Fruit fly (Drosophila melanogaster) whole organism, embryonic: ENCODE results near the gene Zif.

ENCODE experiments used
- CG1233 ChIP-seq: fragments of 200-800 bp; sonication (Bioruptor generic); optimal IDR thresholded peaks from 4 replicates; lab custom pipeline; 2018; ENCODE audit warnings: missing biosample characterization, mild to moderate bottlenecking, missing genetic modification characterization
- CG13775 ChIP-seq: fragments of 200-800 bp; sonication (Bioruptor generic); optimal IDR thresholded peaks from 3 replicates; lab custom pipeline; 2017; ENCODE audit warnings: missing biosample characterization, mild to moderate bottlenecking, missing genetic modification characterization
- CG13894 ChIP-seq: fragments of 200-800 bp; sonication (Bioruptor generic); optimal IDR thresholded peaks from 3 replicates; lab custom pipeline; 2018; ENCODE audit warnings: missing biosample characterization, mild to moderate bottlenecking, missing genetic modification characterization, moderate library complexity
- CG14050 ChIP-seq: fragments of 200-800 bp; sonication (Bioruptor generic); IDR thresholded peaks from 3 replicates; pipeline ENCODE4 v1.3.6; 2022; ENCODE audit warnings: missing biosample characterization, missing genetic modification characterization
- CG1529 ChIP-seq: fragments of 200-800 bp; sonication (Bioruptor generic); optimal IDR thresholded peaks from 3 replicates; lab custom pipeline; 2018; ENCODE audit warnings: missing biosample characterization, missing genetic modification characterization
- CG18011 ChIP-seq: fragments of 200-800 bp; sonication (Bioruptor generic); optimal IDR thresholded peaks from 2 replicates; lab custom pipeline; 2017; ENCODE audit warnings: missing biosample characterization, missing genetic modification characterization, mild to moderate bottlenecking, moderate library complexity, missing genotype
- CG2116 ChIP-seq: fragments of 200-800 bp; sonication (Bioruptor generic); optimal IDR thresholded peaks from 3 replicates; lab custom pipeline; 2018; ENCODE audit warnings: missing biosample characterization, mild to moderate bottlenecking, missing genetic modification characterization
- CG2678 ChIP-seq: fragments of 200-800 bp; sonication (Bioruptor generic); optimal IDR thresholded peaks from 3 replicates; lab custom pipeline; 2019; ENCODE audit warnings: missing biosample characterization, mild to moderate bottlenecking, missing genetic modification characterization, moderate library complexity
- CG31388 ChIP-seq: fragments of 200-800 bp; sonication (Bioruptor generic); optimal IDR thresholded peaks from 2 replicates; lab custom pipeline; 2016; ENCODE audit warnings: missing biosample characterization, missing genetic modification characterization
- CG33213 ChIP-seq: fragments of 200-800 bp; sonication (Bioruptor generic); optimal IDR thresholded peaks from 3 replicates; lab custom pipeline; 2016; ENCODE audit warnings: missing biosample characterization, missing genetic modification characterization
- CG4404 ChIP-seq: fragments of 200-800 bp; sonication (Bioruptor generic); IDR thresholded peaks from 2 replicates; pipeline ENCODE4 v1.3.6; 2022; ENCODE audit warnings: missing biosample characterization, missing genetic modification characterization
- CG6765 ChIP-seq: fragments of 200-800 bp; sonication (Bioruptor generic); optimal IDR thresholded peaks from 3 replicates; lab custom pipeline; 2017; ENCODE audit warnings: missing biosample characterization, mild to moderate bottlenecking, missing genetic modification characterization
- CG6791 ChIP-seq: fragments of 200-800 bp; sonication (Bioruptor generic); IDR thresholded peaks from 3 replicates; pipeline ENCODE4 v1.3.6; 2022; ENCODE audit warnings: missing biosample characterization, missing genetic modification characterization; ENCODE audit not compliant: partially characterized antibody
- CG6813 ChIP-seq: fragments of 200-800 bp; sonication (Bioruptor generic); optimal IDR thresholded peaks from 2 replicates; lab custom pipeline; 2017; ENCODE audit warnings: missing biosample characterization, missing genetic modification characterization, mild to moderate bottlenecking, moderate library complexity, missing genetic modification reagents
- CG8478 ChIP-seq: fragments of >200 bp; optimal IDR thresholded peaks from 2 replicates; lab custom pipeline; 2018
- CG8924 ChIP-seq: fragments of 200-800 bp; optimal IDR thresholded peaks from 3 replicates; lab custom pipeline; 2019; ENCODE audit warnings: missing biosample characterization, mild to moderate bottlenecking, missing genetic modification characterization, moderate library complexity
- CG9727 ChIP-seq: fragments of 200-800 bp; sonication (Bioruptor generic); optimal IDR thresholded peaks from 3 replicates; lab custom pipeline; 2017; ENCODE audit warnings: missing biosample characterization, mild to moderate bottlenecking, missing genetic modification characterization
- Dip2 ChIP-seq: fragments of 200-800 bp; sonication (Bioruptor generic); IDR thresholded peaks from 2 replicates; pipeline ENCODE4 v1.3.6; 2022; ENCODE audit warnings: missing biosample characterization, missing genetic modification characterization
- Fer3 ChIP-seq: fragments of 200-800 bp; sonication (Bioruptor generic); optimal IDR thresholded peaks from 2 replicates; lab custom pipeline; 2018; ENCODE audit warnings: missing biosample characterization, mild to moderate bottlenecking, missing genetic modification characterization, moderate library complexity
- HmgD ChIP-seq: fragments of 200-800 bp; sonication (Bioruptor generic); optimal IDR thresholded peaks from 3 replicates; lab custom pipeline; 2016; ENCODE audit warnings: missing biosample characterization, missing genetic modification characterization
- Hsf ChIP-seq: fragments of 200-800 bp; sonication (Bioruptor generic); optimal IDR thresholded peaks from 3 replicates; lab custom pipeline; 2016; ENCODE audit warnings: missing biosample characterization, missing genetic modification characterization
- Med ChIP-seq: fragments of 200-800 bp; sonication (Bioruptor generic); peaks from one replicate; lab custom pipeline; 2016; ENCODE audit warnings: missing biosample characterization, missing genetic modification characterization, mild to moderate bottlenecking, inconsistent platforms, moderate library complexity
- NC2β ChIP-seq: fragments of 200-800 bp; sonication (Bioruptor generic); optimal IDR thresholded peaks from 2 replicates; lab custom pipeline; 2016; ENCODE audit warnings: missing biosample characterization, missing genetic modification characterization
- NFAT ChIP-seq: fragments of 200-800 bp; sonication (Bioruptor generic); IDR thresholded peaks from 2 replicates; pipeline ENCODE4 v1.3.6; 2022; ENCODE audit warnings: missing biosample characterization, missing genetic modification characterization
- PHDP ChIP-seq: fragments of 200-800 bp; sonication (Bioruptor generic); optimal IDR thresholded peaks from 3 replicates; lab custom pipeline; 2018; ENCODE audit warnings: missing biosample characterization, mild to moderate bottlenecking, missing genetic modification characterization, moderate library complexity
- Ptx1 ChIP-seq: fragments of 200-800 bp; sonication (Bioruptor generic); IDR thresholded peaks from 2 replicates; pipeline ENCODE4 v1.3.6; 2022; ENCODE audit warnings: missing biosample characterization, missing genetic modification characterization
- Rx ChIP-seq: fragments of 200-800 bp; sonication (Bioruptor generic); IDR thresholded peaks from 2 replicates; pipeline ENCODE4 v1.3.6; 2022; ENCODE audit warnings: missing biosample characterization, missing genetic modification characterization
- Trl ChIP-seq, 3 experiments: fragments of >200 bp in 2 of 3; fragments of 200-800 bp in 1 of 3; sonication (Bioruptor generic) in 1 of 3; optimal IDR thresholded peaks; 2 replicates in 1 of 3; 3 replicates in 2 of 3; lab custom pipeline; 2016 to 2017; ENCODE audit warnings: missing biosample characterization in 1 of 3, missing genetic modification characterization in 1 of 3
- Usf ChIP-seq: fragments of 200-800 bp; sonication (Bioruptor generic); optimal IDR thresholded peaks from 2 replicates; lab custom pipeline; 2017; ENCODE audit warnings: missing genotype, missing biosample characterization, missing genetic modification characterization
- ap ChIP-seq: fragments of 200-800 bp; sonication (Bioruptor generic); IDR thresholded peaks from 2 replicates; pipeline ENCODE4 v1.3.6; 2022; ENCODE audit warnings: missing biosample characterization, missing genetic modification characterization
- ara ChIP-seq: fragments of 200-800 bp; sonication (Bioruptor generic); IDR thresholded peaks from 2 replicates; pipeline ENCODE4 v1.3.6; 2022; ENCODE audit warnings: missing biosample characterization, missing genetic modification characterization
- ash1 ChIP-seq: fragments of 200-800 bp; sonication (Bioruptor generic); optimal IDR thresholded peaks from 2 replicates; lab custom pipeline; 2018; ENCODE audit warnings: missing biosample characterization, mild to moderate bottlenecking, missing genetic modification characterization
- az2 ChIP-seq: fragments of 200-800 bp; sonication (Bioruptor generic); optimal IDR thresholded peaks from 3 replicates; lab custom pipeline; 2016; ENCODE audit warnings: missing biosample characterization, missing genetic modification characterization
- caup ChIP-seq: fragments of 200-800 bp; sonication (Bioruptor generic); optimal IDR thresholded peaks from 3 replicates; lab custom pipeline; 2017; ENCODE audit warnings: missing biosample characterization, mild to moderate bottlenecking, missing genetic modification characterization, moderate library complexity; ENCODE audit not compliant: severe bottlenecking
- ci ChIP-seq: fragments of 200-800 bp; sonication (Bioruptor generic); IDR thresholded peaks from 3 replicates; pipeline ENCODE4 v1.3.6; 2022; ENCODE audit warnings: missing biosample characterization, missing genetic modification characterization
- crol ChIP-seq: fragments of 200-800 bp; sonication (Bioruptor generic); IDR thresholded peaks from 2 replicates; pipeline ENCODE4 v1.3.6; 2022; ENCODE audit warnings: missing biosample characterization, missing genetic modification characterization
- dan ChIP-seq: fragments of 200-800 bp; sonication (Bioruptor generic); IDR thresholded peaks from 2 replicates; pipeline ENCODE4 v1.3.6; 2022; ENCODE audit warnings: missing biosample characterization, missing genetic modification characterization
- fd102C ChIP-seq: fragments of 200-800 bp; sonication (Bioruptor generic); optimal IDR thresholded peaks from 2 replicates; lab custom pipeline; 2018; ENCODE audit warnings: missing biosample characterization, mild to moderate bottlenecking, missing genetic modification characterization, moderate library complexity
- hkb ChIP-seq, 2 experiments: fragments of 200-800 bp in 1 of 2; fragments of >200 bp in 1 of 2; sonication (Bioruptor generic) in 1 of 2; IDR thresholded peaks in 1 of 2; optimal IDR thresholded peaks in 1 of 2; 2 replicates each; pipeline versions ENCODE4 v1.3.6 to Lab custom; 2017 to 2022; ENCODE audit warnings: missing biosample characterization in 1 of 2, missing genetic modification characterization in 1 of 2
- jigr1 ChIP-seq: fragments of 200-800 bp; sonication (Bioruptor generic); IDR thresholded peaks from 3 replicates; pipeline ENCODE4 v1.3.6; 2022; ENCODE audit warnings: missing biosample characterization, missing genetic modification characterization
- lilli ChIP-seq: fragments of 200-800 bp; sonication (Bioruptor generic); optimal IDR thresholded peaks from 3 replicates; lab custom pipeline; 2016; ENCODE audit warnings: missing biosample characterization, missing genetic modification characterization
- maf-S ChIP-seq: fragments of 200-800 bp; sonication (Bioruptor generic); optimal IDR thresholded peaks from 2 replicates; lab custom pipeline; 2016; ENCODE audit warnings: missing biosample characterization, missing genetic modification characterization
- nom ChIP-seq: fragments of 200-800 bp; sonication (Bioruptor generic); optimal IDR thresholded peaks from 2 replicates; lab custom pipeline; 2017; ENCODE audit warnings: missing biosample characterization, missing genetic modification characterization, mild to moderate bottlenecking, moderate library complexity, missing genetic modification reagents
- odd ChIP-seq: fragments of 200-800 bp; sonication (Bioruptor generic); optimal IDR thresholded peaks from 2 replicates; lab custom pipeline; 2017; ENCODE audit warnings: missing biosample characterization, mild to moderate bottlenecking, missing genetic modification characterization
- scrt ChIP-seq: fragments of 200-800 bp; sonication (Bioruptor generic); optimal IDR thresholded peaks from 2 replicates; lab custom pipeline; 2018; ENCODE audit warnings: missing biosample characterization, mild to moderate bottlenecking, missing genetic modification characterization, moderate library complexity
- ssp ChIP-seq: fragments of 200-800 bp; sonication (Bioruptor generic); IDR thresholded peaks from 2 replicates; pipeline ENCODE4 v1.3.6; 2022; ENCODE audit warnings: missing biosample characterization, missing genetic modification characterization
- stwl ChIP-seq: fragments of 200-800 bp; sonication (Bioruptor generic); optimal IDR thresholded peaks from 3 replicates; lab custom pipeline; 2018; ENCODE audit warnings: missing biosample characterization, mild to moderate bottlenecking, missing genetic modification characterization, moderate library complexity
- vnd ChIP-seq: fragments of 200-800 bp; sonication (Bioruptor generic); IDR thresholded peaks from 3 replicates; pipeline ENCODE4 v1.3.6; 2022; ENCODE audit warnings: missing biosample characterization, missing genetic modification characterization; ENCODE audit not compliant: partially characterized antibody
- zfh2 ChIP-seq: fragments of 200-800 bp; sonication (Bioruptor generic); optimal IDR thresholded peaks from 2 replicates; lab custom pipeline; 2016; ENCODE audit warnings: missing biosample characterization, missing genetic modification characterization

The Zif gene

DNA sequence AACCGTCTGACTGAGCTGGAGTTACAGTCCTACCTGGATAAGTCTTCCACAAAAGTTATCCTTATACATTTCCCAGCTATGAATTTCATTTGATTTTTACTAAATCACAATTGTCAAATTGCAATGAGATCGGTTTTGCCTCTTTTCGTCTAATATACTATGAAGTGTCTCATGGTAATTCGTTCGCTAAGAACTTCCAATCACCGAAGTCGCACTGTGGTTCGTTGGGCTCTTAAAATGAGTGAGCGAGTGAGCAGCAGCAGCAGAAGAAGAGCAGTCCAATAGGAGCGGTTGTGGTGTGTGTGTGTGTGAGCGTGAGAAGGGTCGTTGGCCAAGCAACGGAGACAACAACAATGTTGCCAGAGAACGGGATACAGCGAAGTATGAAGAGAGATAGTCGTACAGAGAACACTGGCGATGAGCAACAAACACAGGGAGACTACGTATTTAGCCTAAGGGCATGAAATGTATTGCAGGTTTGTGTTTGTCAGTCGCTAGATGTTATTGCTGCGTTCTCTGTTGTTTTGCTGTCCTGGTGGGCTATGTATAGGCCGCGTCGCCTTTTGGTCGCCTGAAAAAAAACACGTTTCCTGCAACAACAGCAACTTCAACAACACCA, 32.8 kb upstream of the Zif start (continued):
- TF ChIP-seq ci (GFP tag; lab: Robert Waterston, UW) (peak; percentile 94), CG6791 (GFP tag; lab: Robert Waterston, UW) (no peak), CG8478 (lab: Kevin White, UChicago) (no peak), CG31388 (peak; percentile 46), odd (peak; percentile 87), Ptx1 (GFP tag; lab: Robert Waterston, UW) (peak; percentile 93), Rx (GFP tag; lab: Robert Waterston, UW) (peak; percentile 85), Hsf (GFP tag; lab: Kevin White, UChicago) (peak; percentile 93), fd102C (GFP tag; lab: Kevin White, UChicago) (peak; percentile 69), zfh2 (peak; percentile 93), maf-S (GFP tag; lab: Kevin White, UChicago) (peak; percentile 86), az2 (GFP tag; lab: Kevin White, UChicago) (peak; percentile 93), nom (peak; percentile 86), CG1529 (GFP tag; lab: Kevin White, UChicago) (peak; percentile 85), CG2678 (tag; lab: Kevin White, UChicago) (peak; percentile 94), CG13894 (peak; percentile 86), jigr1 (GFP tag; lab: Robert Waterston, UW) (peak; percentile 67; the same call in 2 of the 3 replicates), crol (0 out of 2 replicates have a peak, but pooled peaks have one; percentile 7), ash1 (GFP tag; lab: Kevin White, UChicago) (peak; percentile 31), ap (GFP tag; lab: Robert Waterston, UW) (peak; percentile 68), CG9727 (peak; percentile 93), HmgD (GFP tag; lab: Kevin White, UChicago) (peak; percentile 95), scrt (GFP tag; lab: Kevin White, UChicago) (peak; percentile 86), CG6765 (GFP tag; lab: Kevin White, UChicago) (peak; percentile 76), CG1233 (GFP tag; lab: Kevin White, UChicago) (peak; percentile 90), CG33213 (peak; percentile 89), PHDP (tag; lab: Kevin White, UChicago) (peak; percentile 94), NFAT (GFP tag; lab: Robert Waterston, UW) (peak; percentile 73; the same call in 1 of the 2 replicates), CG18011 (GFP tag; lab: Kevin White, UChicago) (peak; percentile 80), hkb (optimal IDR thresholded peaks at IDR 0.05; lab: Kevin White, UChicago) (no peak), hkb (GFP tag; IDR thresholded peaks at IDR 0.05; lab: Robert Waterston, UW) (peak; percentile 94), NC2β (GFP tag; lab: Kevin White, UChicago) (peak; percentile 85), ssp (peak; percentile 77), vnd (no peak), CG6813 (GFP tag; lab: Kevin White, UChicago) (peak; percentile 94), CG14050 (GFP tag; lab: Robert Waterston, UW) (peak; percentile 85), CG13775 (GFP tag; lab: Kevin White, UChicago) (peak; percentile 89), CG2116 (GFP tag; lab: Kevin White, UChicago) (peak; percentile 62), Med (GFP tag; lab: Kevin White, UChicago) (peak; percentile 99), stwl (tag; lab: Kevin White, UChicago) (peak; percentile 37), dan (GFP tag; lab: Robert Waterston, UW) (peak; percentile 82), Usf (GFP tag; lab: Kevin White, UChicago) (peak; percentile 83), Trl (optimal IDR thresholded peaks at IDR 0.05; lab: Kevin White, UChicago) (peak; percentile 61 to 76), Trl (GFP tag; optimal IDR thresholded peaks at IDR 0.05; lab: Kevin White, UChicago) (peak; percentile 95), lilli (GFP tag; lab: Kevin White, UChicago) (peak; percentile 97), ara (peak; percentile 90), Dip2 (GFP tag; lab: Robert Waterston, UW) (no peak; the same call in 1 of the 2 replicates), CG8924 (tag; lab: Kevin White, UChicago) (peak; percentile 93), CG4404 (GFP tag; lab: Robert Waterston, UW) (peak; percentile 92), Fer3 (tag; lab: Kevin White, UChicago) (peak; percentile 90), caup (GFP tag; lab: Kevin White, UChicago) (peak; percentile 90)
